Worm (Caenorhabditis elegans) whole organism, midembryonic: ENCODE measurements around the gene W06B4.1.

Experiments used
- T22C8.4 ChIP-seq: fragments of 200-800 bp; sonication (Bioruptor generic); IDR thresholded peaks from 2 replicates; pipeline ENCODE4 v1.3.6; 2022; ENCODE audit warnings: missing genetic modification characterization, missing compliant biosample characterization
- flt-1 ChIP-seq: fragments of 200-800 bp; sonication (Bioruptor generic); IDR thresholded peaks from 2 replicates; pipeline ENCODE4 v1.3.6; 2022; ENCODE audit warnings: missing genetic modification characterization, missing compliant biosample characterization
- med-1 ChIP-seq: sonication (generic microtip); optimal IDR thresholded peaks from 2 replicates; lab custom pipeline; 2017; ENCODE audit warnings: missing genetic modification characterization, mild to moderate bottlenecking, missing compliant biosample characterization, antibody characterized with exemption, missing genetic modification reagents; ENCODE audit not compliant: insufficient read depth
- ref-1 ChIP-seq: fragments of 200-800 bp; sonication (Bioruptor generic); conservative IDR thresholded peaks from 2 replicates; pipeline ENCODE4 v1.3.6; 2022; ENCODE audit warnings: missing genetic modification reagents, missing genetic modification characterization, missing compliant biosample characterization
- ztf-29 ChIP-seq: fragments of 200-800 bp; sonication (Bioruptor generic); IDR thresholded peaks from 2 replicates; pipeline ENCODE4 v1.3.6; 2022; ENCODE audit warnings: missing genetic modification reagents, missing genetic modification characterization, missing compliant biosample characterization

ce11 chrII:4453453-4453852 lies 17.9 kb upstream of the W06B4.1 start:
- TF ChIP-seq T22C8.4 (GFP tag; lab: Robert Waterston, UW) (no peak), flt-1 (GFP tag; lab: Robert Waterston, UW) (no peak), med-1 (GFP tag; lab: Kevin White, UChicago) (no peak), ztf-29 (GFP tag; lab: Robert Waterston, UW) (no peak), ref-1 (GFP tag; lab: Robert Waterston, UW) (no peak)
